Fruit fly (Drosophila melanogaster): ENCODE data around the gene csw.

The csw gene

dm6 chrX:2137587-2138341 lies 43.7 kb downstream of the csw start (continued):
- TF ChIP-seq CG7987 (GFP tag; optimal IDR thresholded peaks at IDR 0.05): peak; percentile 95
- TF ChIP-seq CG11247 (GFP tag; IDR thresholded peaks at IDR 0.05): peak; percentile 98
- TF ChIP-seq Six4 (GFP tag; optimal IDR thresholded peaks at IDR 0.05): peak; percentile 98
- peak; percentile 99 for TF ChIP-seq stc (GFP tag; IDR thresholded peaks at IDR 0.05)
- TF ChIP-seq unc-4 (GFP tag; IDR thresholded peaks at IDR 0.05; ENCODE audit: partially characterized antibody): no peak
- peak; percentile 100 for TF ChIP-seq CG13296 (GFP tag; optimal IDR thresholded peaks at IDR 0.05)
- TF ChIP-seq CG10267 (tag; optimal IDR thresholded peaks at IDR 0.05): peak; percentile 97
- peak; percentile 99 for TF ChIP-seq CG14014 (GFP tag; IDR thresholded peaks at IDR 0.05)
- TF ChIP-seq Lpt (GFP tag; optimal IDR thresholded peaks at IDR 0.05): no peak
- TF ChIP-seq zfh1 (GFP tag; IDR thresholded peaks at IDR 0.05): peak; percentile 99
- peak; percentile 98 for TF ChIP-seq Med (GFP tag)
- TF ChIP-seq da (GFP tag; optimal IDR thresholded peaks at IDR 0.05): peak; percentile 84
- TF ChIP-seq CG17359 (tag; optimal IDR thresholded peaks at IDR 0.05): peak; percentile 99
- TF ChIP-seq CG13424 (tag; optimal IDR thresholded peaks at IDR 0.05): peak; percentile 100
- TF ChIP-seq Opbp (GFP tag; IDR thresholded peaks at IDR 0.05; ENCODE audit: partially characterized antibody): peak; percentile 56; the same call in 1 of the 3 replicates
- TF ChIP-seq CG1603 (tag; optimal IDR thresholded peaks at IDR 0.05): peak; percentile 94
- no peak for TF ChIP-seq hth (optimal IDR thresholded peaks at IDR 0.05)
- peak; percentile 8 for TF ChIP-seq Dp (GFP tag; optimal IDR thresholded peaks at IDR 0.05)
- TF ChIP-seq CG10543 (GFP tag; optimal IDR thresholded peaks at IDR 0.05): peak; percentile 100
- peak; percentile 68; the same call in 1 of the 3 replicates for TF ChIP-seq CG6791 (GFP tag; IDR thresholded peaks at IDR 0.05; ENCODE audit: partially characterized antibody)
- peak; percentile 99 for TF ChIP-seq gsb-n (tag; optimal IDR thresholded peaks at IDR 0.05)
- TF ChIP-seq wdn (GFP tag; IDR thresholded peaks at IDR 0.05): peak; percentile 98
- peak; percentile 93 for TF ChIP-seq NC2β (GFP tag; optimal IDR thresholded peaks at IDR 0.05)
- TF ChIP-seq CG17361 (GFP tag; IDR thresholded peaks at IDR 0.05): peak; percentile 96
- no peak for TF ChIP-seq HLHmδ (GFP tag; optimal IDR thresholded peaks at IDR 0.05)
- TF ChIP-seq lilli (GFP tag; optimal IDR thresholded peaks at IDR 0.05): peak; percentile 99
- TF ChIP-seq Sox102F (GFP tag; optimal IDR thresholded peaks at IDR 0.05): peak; percentile 99
- peak; percentile 99 for TF ChIP-seq Ptx1 (GFP tag; IDR thresholded peaks at IDR 0.05)
- no peak for TF ChIP-seq tll (GFP tag; optimal IDR thresholded peaks at IDR 0.05)
- TF ChIP-seq CG11723 (GFP tag; optimal IDR thresholded peaks at IDR 0.05): peak; percentile 99
- TF ChIP-seq cas (GFP tag; IDR thresholded peaks at IDR 0.05): peak; percentile 96
- peak; percentile 98 for TF ChIP-seq org-1 (GFP tag; optimal IDR thresholded peaks at IDR 0.05)
- TF ChIP-seq knrl (GFP tag; IDR thresholded peaks at IDR 0.05; ENCODE audit: partially characterized antibody): peak; percentile 72
- TF ChIP-seq CG7745 (tag; optimal IDR thresholded peaks at IDR 0.05): peak; percentile 93
- peak; percentile 94 for TF ChIP-seq CG4617 (GFP tag; optimal IDR thresholded peaks at IDR 0.05; ENCODE audit: borderline replicate concordance)
- peak; percentile 47; the same call in 1 of the 2 replicates for TF ChIP-seq Bgb (GFP tag; IDR thresholded peaks at IDR 0.05; ENCODE audit: partially characterized antibody)
- TF ChIP-seq crp (GFP tag; optimal IDR thresholded peaks at IDR 0.05): peak in 1 of 2 experiments; percentile 65
- TF ChIP-seq NfI (GFP tag; optimal IDR thresholded peaks at IDR 0.05): peak; percentile 99
- TF ChIP-seq tio (GFP tag; optimal IDR thresholded peaks at IDR 0.05): peak; percentile 99
- TF ChIP-seq sob (GFP tag; IDR thresholded peaks at IDR 0.05): peak; percentile 99
- peak; percentile 64 for TF ChIP-seq Scr (GFP tag; IDR thresholded peaks at IDR 0.05; ENCODE audit: partially characterized antibody)
- peak; percentile 99 for TF ChIP-seq Hmr (GFP tag; optimal IDR thresholded peaks at IDR 0.05)
- TF ChIP-seq CG1602 (GFP tag; optimal IDR thresholded peaks at IDR 0.05): peak; percentile 99
- TF ChIP-seq mirr (GFP tag; optimal IDR thresholded peaks at IDR 0.05): peak; percentile 97
- TF ChIP-seq eve (GFP tag; optimal IDR thresholded peaks at IDR 0.05): peak in 1 of 2 experiments; percentile 100
- TF ChIP-seq CG33557 (GFP tag; optimal IDR thresholded peaks at IDR 0.05): peak; percentile 99
- peak; percentile 95 for TF ChIP-seq Doc2 (GFP tag; IDR thresholded peaks at IDR 0.05)

All from whole organism, embryonic.